Fruit fly (Drosophila melanogaster) whole organism, pupa: ENCODE measurements around the gene Pif1B.
A peak's percentile ranks its signal among the peaks of the same experiment; 100 is the strongest.

Source experiments
- CG14655 ChIP-seq: fragments of 200-800 bp; sonication (Bioruptor generic); optimal IDR thresholded peaks from 3 replicates; lab custom pipeline; 2017; ENCODE audit warnings: mild to moderate bottlenecking, missing biosample characterization, missing genetic modification reagents, missing genetic modification characterization
- CG15710 ChIP-seq: fragments of 200-800 bp; sonication (Bioruptor generic); optimal IDR thresholded peaks from 2 replicates; lab custom pipeline; 2018; ENCODE audit warnings: missing biosample characterization, mild to moderate bottlenecking, missing genetic modification characterization, moderate library complexity
- CG8159 ChIP-seq: fragments of 200-800 bp; sonication (Bioruptor generic); optimal IDR thresholded peaks from 3 replicates; lab custom pipeline; 2018; ENCODE audit warnings: missing biosample characterization, mild to moderate bottlenecking, missing genetic modification characterization, moderate library complexity
- CG9948 ChIP-seq: fragments of 200-800 bp; sonication (Bioruptor generic); optimal IDR thresholded peaks from 2 replicates; lab custom pipeline; 2018; ENCODE audit warnings: missing biosample characterization, mild to moderate bottlenecking, missing genetic modification characterization, moderate library complexity
- EcR ChIP-seq: fragments of 200-800 bp; sonication (Bioruptor generic); optimal IDR thresholded peaks from 3 replicates; lab custom pipeline; 2019; ENCODE audit warnings: missing biosample characterization, missing genetic modification characterization, mild to moderate bottlenecking, moderate library complexity, missing genetic modification reagents
- Pif1A ChIP-seq: fragments of 200-800 bp; sonication (Bioruptor generic); optimal IDR thresholded peaks from 3 replicates; lab custom pipeline; 2016; ENCODE audit warnings: missing biosample characterization, missing genetic modification characterization
- rn ChIP-seq: fragments of 200-800 bp; sonication (Bioruptor generic); IDR thresholded peaks from 2 replicates; pipeline ENCODE4 v1.3.6; 2022; ENCODE audit warnings: missing biosample characterization, missing genetic modification characterization

dm6 chr3R:8807831-8808517 lies 7.0 kb upstream of the Pif1B start:
- TF ChIP-seq rn (GFP tag; lab: Robert Waterston, UW) (no peak), CG9948 (tag; lab: Kevin White, UChicago) (no peak), EcR (GFP tag; lab: Kevin White, UChicago) (peak; percentile 48), CG8159 (tag; lab: Kevin White, UChicago) (no peak), CG14655 (GFP tag; lab: Kevin White, UChicago) (no peak), CG15710 (tag; lab: Kevin White, UChicago) (no peak), Pif1A (no peak)
